Worm (Caenorhabditis elegans): ENCODE measurements around the gene mam-1.

The mam-1 gene

DNA sequence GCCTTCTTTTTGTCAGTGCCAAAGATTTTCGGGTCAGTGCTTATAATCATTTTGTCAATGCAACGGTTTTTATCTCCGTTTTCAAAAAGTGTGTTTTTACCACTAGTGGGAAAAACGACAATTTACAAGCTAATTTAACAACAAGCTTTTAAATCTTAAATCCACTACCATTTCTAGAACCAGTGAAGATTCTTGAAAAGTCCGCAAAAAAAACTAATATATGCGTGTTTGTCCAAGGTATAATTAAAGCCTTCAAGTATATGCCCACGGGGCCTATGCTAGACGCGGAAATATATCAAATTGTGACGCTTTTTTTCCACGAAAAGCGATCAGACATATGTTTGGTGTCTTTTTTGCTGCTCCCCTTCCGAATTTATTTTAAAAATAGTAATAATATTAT lies 24.4 kb upstream of the mam-1 start:
- no peak for TF ChIP-seq flt-1 (GFP tag; IDR thresholded peaks at IDR 0.05)
- no peak for TF ChIP-seq T22C8.4 (GFP tag; IDR thresholded peaks at IDR 0.05)
- no peak for TF ChIP-seq ztf-23 (GFP tag; IDR thresholded peaks at IDR 0.05)
- no peak for TF ChIP-seq cog-1 (tag; optimal IDR thresholded peaks at IDR 0.05)
- no peak for TF ChIP-seq klf-2 (GFP tag; conservative IDR thresholded peaks at IDR 0.05)
- TF ChIP-seq med-1 (GFP tag; optimal IDR thresholded peaks at IDR 0.05; ENCODE audit: insufficient read depth), result no peak
- TF ChIP-seq ref-1 (GFP tag; conservative IDR thresholded peaks at IDR 0.05), result no peak

- no peak for TF ChIP-seq T22C8.4 (GFP tag; IDR thresholded peaks at IDR 0.05)
Observed at ce11 chrX:910337-910736, 22.1 kb upstream of the mam-1 start.

DNA sequence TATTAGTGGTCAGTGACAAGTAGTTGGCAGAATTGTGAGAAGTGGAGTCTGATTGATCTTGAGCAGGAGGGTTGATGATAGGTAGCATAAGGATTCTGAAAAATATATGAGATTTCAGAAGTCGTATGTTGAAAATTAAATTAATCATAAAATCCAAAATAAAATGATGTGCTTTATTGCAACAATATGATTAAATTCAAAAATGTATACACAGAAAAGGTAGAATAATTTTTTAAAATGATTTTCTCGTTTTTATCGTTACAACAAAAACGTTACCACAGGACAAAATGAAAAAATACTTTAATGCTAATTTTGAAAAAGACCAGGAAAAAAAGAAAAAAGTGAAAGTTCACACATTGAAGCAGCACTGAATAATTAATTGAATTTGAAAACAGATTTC lies 14.3 kb upstream of the mam-1 start, which contains the start of gene ZC13.10:
Gene ZC13.10 (minus strand): TSS at position 101 of the 400 bp plus-strand sequence.
- TF ChIP-seq cog-1 (tag; optimal IDR thresholded peaks at IDR 0.05), result no peak
- no peak for TF ChIP-seq flt-1 (GFP tag; IDR thresholded peaks at IDR 0.05)
- TF ChIP-seq ztf-23 (GFP tag; IDR thresholded peaks at IDR 0.05), result no peak
- no peak for TF ChIP-seq klf-2 (GFP tag; conservative IDR thresholded peaks at IDR 0.05)
- TF ChIP-seq ref-1 (GFP tag; conservative IDR thresholded peaks at IDR 0.05), result no peak
- no peak for TF ChIP-seq med-1 (GFP tag; optimal IDR thresholded peaks at IDR 0.05; ENCODE audit: insufficient read depth)
- TF ChIP-seq tab-1 (GFP tag; IDR thresholded peaks at IDR 0.05), result no peak
- no peak for TF ChIP-seq T22C8.4 (GFP tag; IDR thresholded peaks at IDR 0.05)
- no peak for TF ChIP-seq ztf-29 (GFP tag; IDR thresholded peaks at IDR 0.05)

ce11 chrX:897948-898347 lies 9.8 kb upstream of the mam-1 start, which contains the start of gene mab-7:
Gene mab-7 (minus strand): TSS chrX:898048.
- no peak for TF ChIP-seq flt-1 (GFP tag; IDR thresholded peaks at IDR 0.05)
- no peak for TF ChIP-seq ref-1 (GFP tag; conservative IDR thresholded peaks at IDR 0.05)
- no peak for TF ChIP-seq ztf-29 (GFP tag; IDR thresholded peaks at IDR 0.05)
- TF ChIP-seq cog-1 (tag; optimal IDR thresholded peaks at IDR 0.05), result no peak
- TF ChIP-seq klf-2 (GFP tag; conservative IDR thresholded peaks at IDR 0.05), result no peak
- TF ChIP-seq T22C8.4 (GFP tag; IDR thresholded peaks at IDR 0.05), result no peak
- no peak for TF ChIP-seq tab-1 (GFP tag; IDR thresholded peaks at IDR 0.05)
- no peak for TF ChIP-seq ztf-23 (GFP tag; IDR thresholded peaks at IDR 0.05)
- TF ChIP-seq med-1 (GFP tag; optimal IDR thresholded peaks at IDR 0.05; ENCODE audit: insufficient read depth), result no peak

DNA sequence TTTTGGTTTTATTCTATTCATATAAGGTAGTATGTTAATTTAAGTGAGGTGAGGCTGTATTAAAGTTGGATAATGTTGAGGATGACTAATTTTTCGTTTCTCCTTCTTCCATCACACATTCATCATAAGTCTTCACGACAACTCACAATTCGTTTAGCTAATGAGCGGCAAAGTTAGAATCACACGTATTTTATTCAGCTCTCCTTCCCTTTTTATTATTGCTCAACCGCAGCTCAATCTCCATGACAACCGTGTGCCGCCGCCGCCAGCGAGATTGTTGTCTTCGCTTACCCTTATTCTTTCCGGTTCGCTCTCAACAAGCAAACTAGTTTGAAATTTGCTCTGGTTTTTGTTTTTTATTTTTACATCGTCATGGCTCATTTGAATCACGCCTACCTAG lies 7.8 kb downstream of the mam-1 start, which contains the start of gene ZC13.2:
Gene ZC13.2 (plus strand): TSS at position 301 of the 400 bp plus-strand sequence.
- TF ChIP-seq ztf-29 (GFP tag; IDR thresholded peaks at IDR 0.05), result no peak

- no peak for TF ChIP-seq flt-1 (GFP tag; IDR thresholded peaks at IDR 0.05)
- TF ChIP-seq T22C8.4 (GFP tag; IDR thresholded peaks at IDR 0.05), result no peak
- TF ChIP-seq tab-1 (GFP tag; IDR thresholded peaks at IDR 0.05), result no peak
- no peak for TF ChIP-seq klf-2 (GFP tag; conservative IDR thresholded peaks at IDR 0.05)
- TF ChIP-seq cog-1 (tag; optimal IDR thresholded peaks at IDR 0.05), result peak; percentile 34
- TF ChIP-seq ztf-29 (GFP tag; IDR thresholded peaks at IDR 0.05), result no peak
- TF ChIP-seq ztf-23 (GFP tag; IDR thresholded peaks at IDR 0.05), result peak; percentile 49; the same call in 1 of the 2 replicates
Observed at ce11 chrX:876935-877334, 11.3 kb downstream of the mam-1 start, which contains the start of gene ZC13.1. Gene ZC13.1 (plus strand): TSS chrX:877239.

DNA sequence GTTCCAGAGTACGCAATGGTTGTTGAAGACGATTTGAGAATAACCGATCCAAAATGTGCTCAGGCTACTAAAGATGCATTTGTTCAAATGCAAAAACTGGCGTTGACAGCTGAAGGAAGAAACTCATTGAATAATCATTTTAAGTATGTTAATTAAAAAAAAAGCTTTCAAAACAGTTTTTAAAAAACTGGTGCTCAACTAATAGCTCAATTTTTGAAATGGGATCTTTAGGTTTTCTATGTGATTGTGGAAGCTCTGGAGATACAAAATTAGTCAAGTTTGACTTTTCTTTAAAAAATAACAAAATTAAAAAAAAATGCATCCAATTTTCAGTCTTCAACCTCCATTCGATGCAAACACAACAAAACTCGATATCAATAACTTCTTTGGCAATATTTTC lies 14.6 kb downstream of the mam-1 start:
- no peak for TF ChIP-seq klf-2 (GFP tag; conservative IDR thresholded peaks at IDR 0.05)
- no peak for TF ChIP-seq ref-1 (GFP tag; conservative IDR thresholded peaks at IDR 0.05)
- TF ChIP-seq ztf-29 (GFP tag; IDR thresholded peaks at IDR 0.05), result no peak
- no peak for TF ChIP-seq flt-1 (GFP tag; IDR thresholded peaks at IDR 0.05)
- no peak for TF ChIP-seq med-1 (GFP tag; optimal IDR thresholded peaks at IDR 0.05; ENCODE audit: insufficient read depth)
- TF ChIP-seq ztf-23 (GFP tag; IDR thresholded peaks at IDR 0.05), result no peak
- TF ChIP-seq T22C8.4 (GFP tag; IDR thresholded peaks at IDR 0.05), result no peak
- TF ChIP-seq cog-1 (tag; optimal IDR thresholded peaks at IDR 0.05), result no peak
- no peak for TF ChIP-seq tab-1 (GFP tag; IDR thresholded peaks at IDR 0.05)

DNA sequence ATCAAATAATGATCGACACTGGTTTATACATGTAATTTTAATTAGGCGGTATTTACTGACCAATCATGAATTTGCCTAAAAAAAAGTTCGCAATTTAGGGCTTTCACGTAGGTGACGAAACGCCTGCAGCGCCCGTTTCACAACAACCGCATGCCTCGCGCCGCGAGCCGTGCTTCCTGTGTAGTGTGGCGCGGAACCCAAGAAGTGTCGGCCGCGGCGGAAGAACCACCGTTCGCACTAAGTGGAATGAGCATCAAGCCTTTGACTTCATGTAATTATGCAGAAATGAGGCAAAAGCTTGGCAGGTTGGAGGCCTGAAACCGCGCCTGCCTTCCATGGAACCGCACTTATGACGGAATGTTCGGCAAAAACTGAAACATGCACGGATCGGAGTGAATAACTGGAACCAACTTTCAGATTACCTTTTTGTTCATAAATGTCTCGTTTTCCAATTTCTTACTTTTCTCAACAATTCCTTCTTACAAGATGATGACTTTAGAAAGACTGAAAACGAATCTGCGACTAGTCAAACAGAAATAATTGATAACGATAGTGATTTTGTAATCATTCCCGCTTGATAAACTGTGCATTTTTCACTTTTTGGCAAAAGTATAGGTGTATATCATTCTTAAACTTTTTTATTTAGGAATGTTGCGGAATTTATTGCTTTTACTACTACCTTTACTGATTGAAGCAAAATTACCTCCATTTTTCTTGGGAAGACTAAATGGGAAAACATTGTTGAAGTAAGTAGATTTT lies 16.1 kb downstream of the mam-1 start, which contains the start of gene F56F10.1:
Gene F56F10.1 (plus strand): TSS at position 647 of the 759 bp plus-strand sequence.
- no peak for TF ChIP-seq med-1 (GFP tag; optimal IDR thresholded peaks at IDR 0.05; ENCODE audit: insufficient read depth)
- no peak for TF ChIP-seq tab-1 (GFP tag; IDR thresholded peaks at IDR 0.05)
- TF ChIP-seq ztf-23 (GFP tag; IDR thresholded peaks at IDR 0.05), result no peak
- TF ChIP-seq flt-1 (GFP tag; IDR thresholded peaks at IDR 0.05), result no peak
- no peak for TF ChIP-seq klf-2 (GFP tag; conservative IDR thresholded peaks at IDR 0.05)
- no peak for TF ChIP-seq ref-1 (GFP tag; conservative IDR thresholded peaks at IDR 0.05)

DNA sequence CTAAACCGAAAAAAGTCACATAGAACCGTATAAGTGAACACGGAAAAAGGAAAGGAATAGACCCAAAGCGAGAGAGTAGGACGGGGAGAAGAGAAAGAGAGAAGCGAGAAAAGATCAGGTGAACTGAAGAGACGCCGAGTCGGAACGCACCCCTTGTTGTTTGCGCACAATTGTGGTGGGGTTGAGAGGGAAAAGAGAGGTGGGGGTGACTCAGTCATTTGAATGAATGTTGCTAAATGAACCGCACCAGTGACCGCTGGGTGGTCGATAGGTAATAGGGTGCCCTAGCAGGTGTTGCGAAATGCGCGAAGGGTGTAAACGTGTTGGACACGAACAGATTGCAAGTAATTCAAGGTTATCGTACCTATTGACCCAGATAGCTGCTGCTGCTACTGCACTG lies 17.2 kb downstream of the mam-1 start, which contains the start of gene lgl-1:
Gene lgl-1 (minus strand): TSS at position 70 of the 400 bp plus-strand sequence.
- TF ChIP-seq flt-1 (GFP tag; IDR thresholded peaks at IDR 0.05), result 0 out of 2 replicates have a peak, but pooled peaks have one; percentile 46
- TF ChIP-seq ztf-29 (GFP tag; IDR thresholded peaks at IDR 0.05), result no peak
- 0 out of 2 replicates have a peak, but pooled peaks have one; percentile 13 for TF ChIP-seq T22C8.4 (GFP tag; IDR thresholded peaks at IDR 0.05)
- TF ChIP-seq cog-1 (tag; optimal IDR thresholded peaks at IDR 0.05), result peak; percentile 70

ce11 chrX:865214-865613 lies 23.0 kb downstream of the mam-1 start:
- TF ChIP-seq med-1 (GFP tag; optimal IDR thresholded peaks at IDR 0.05; ENCODE audit: insufficient read depth), result no peak
- TF ChIP-seq ref-1 (GFP tag; conservative IDR thresholded peaks at IDR 0.05), result no peak
- TF ChIP-seq cog-1 (tag; optimal IDR thresholded peaks at IDR 0.05), result no peak
- no peak for TF ChIP-seq flt-1 (GFP tag; IDR thresholded peaks at IDR 0.05)
- TF ChIP-seq klf-2 (GFP tag; conservative IDR thresholded peaks at IDR 0.05), result no peak
- TF ChIP-seq tab-1 (GFP tag; IDR thresholded peaks at IDR 0.05), result no peak
- no peak for TF ChIP-seq ztf-29 (GFP tag; IDR thresholded peaks at IDR 0.05)
- no peak for TF ChIP-seq T22C8.4 (GFP tag; IDR thresholded peaks at IDR 0.05)
- no peak for TF ChIP-seq ztf-23 (GFP tag; IDR thresholded peaks at IDR 0.05)
